Worm (Caenorhabditis elegans): Measurements from ENCODE around the gene F38H12.5.

- TF ChIP-seq nhr-12 (tag; optimal IDR thresholded peaks at IDR 0.05) (no peak), unc-62 (GFP tag; optimal IDR thresholded peaks at IDR 0.05) (no peak), pha-4 (tag; optimal IDR thresholded peaks at IDR 0.05) (no peak)
These were observed 51.5 kb downstream of the F38H12.5 start, which contains the start of gene cyp-35A4 for ce11 chrV:4031319-4031718.

Data from whole organism, mixed stage, embryonic.